Fruit fly (Drosophila melanogaster) whole organism, embryonic: ENCODE data around the gene CG4770.

Experiments used
- BEAF-32 ChIP-seq: fragments of 200-800 bp; sonication (Bioruptor generic); optimal IDR thresholded peaks from 3 replicates; lab custom pipeline; 2017; ENCODE audit warnings: missing biosample characterization, missing genetic modification characterization, mild to moderate bottlenecking, moderate library complexity, missing genetic modification reagents
- Bgb ChIP-seq: fragments of 200-800 bp; sonication (Bioruptor generic); IDR thresholded peaks from 2 replicates; pipeline ENCODE4 v1.3.6; 2022; ENCODE audit warnings: missing biosample characterization, missing genetic modification characterization; ENCODE audit not compliant: partially characterized antibody
- CG11085 ChIP-seq: fragments of 200-800 bp; sonication (Bioruptor generic); IDR thresholded peaks from 2 replicates; pipeline ENCODE4 v1.3.6; 2022; ENCODE audit warnings: missing biosample characterization, missing genetic modification characterization
- CG12155 ChIP-seq: fragments of 200-800 bp; sonication (Bioruptor generic); optimal IDR thresholded peaks from 3 replicates; lab custom pipeline; 2016; ENCODE audit warnings: missing biosample characterization, missing genetic modification characterization
- CG12659 ChIP-seq: fragments of 200-800 bp; sonication (Bioruptor generic); optimal IDR thresholded peaks from 3 replicates; lab custom pipeline; 2017; ENCODE audit warnings: mild to moderate bottlenecking, missing biosample characterization, missing genetic modification reagents, missing genetic modification characterization
- CG13894 ChIP-seq: fragments of 200-800 bp; sonication (Bioruptor generic); optimal IDR thresholded peaks from 3 replicates; lab custom pipeline; 2018; ENCODE audit warnings: missing biosample characterization, mild to moderate bottlenecking, missing genetic modification characterization, moderate library complexity
- CG1603 ChIP-seq: fragments of 200-800 bp; sonication (Bioruptor generic); optimal IDR thresholded peaks from 2 replicates; lab custom pipeline; 2019; ENCODE audit warnings: missing biosample characterization, mild to moderate bottlenecking, missing genetic modification characterization, moderate library complexity
- CG16813 ChIP-seq: fragments of 200-800 bp; sonication (Bioruptor generic); IDR thresholded peaks from 3 replicates; pipeline ENCODE4 v1.3.6; 2022; ENCODE audit warnings: missing biosample characterization, missing genetic modification characterization; ENCODE audit not compliant: partially characterized antibody
- CG17186 ChIP-seq: fragments of 200-800 bp; sonication (Bioruptor generic); optimal IDR thresholded peaks from 3 replicates; lab custom pipeline; 2017; ENCODE audit warnings: missing biosample characterization, missing genetic modification reagents, missing genetic modification characterization
- CG18476 ChIP-seq: fragments of 200-800 bp; sonication (Bioruptor generic); optimal IDR thresholded peaks from 2 replicates; lab custom pipeline; 2016; ENCODE audit warnings: missing biosample characterization, mild to moderate bottlenecking, missing genetic modification characterization
- CG3407 ChIP-seq: fragments of 200-800 bp; sonication (Bioruptor generic); optimal IDR thresholded peaks from 2 replicates; lab custom pipeline; 2018; ENCODE audit warnings: missing biosample characterization, mild to moderate bottlenecking, missing genetic modification characterization
- CG42726 ChIP-seq: fragments of 200-800 bp; sonication (Bioruptor generic); IDR thresholded peaks from 2 replicates; pipeline ENCODE4 v1.3.6; 2022; ENCODE audit warnings: missing biosample characterization, missing genetic modification characterization; ENCODE audit not compliant: partially characterized antibody
- CG4282 ChIP-seq: fragments of 200-800 bp; sonication (Bioruptor generic); optimal IDR thresholded peaks from 2 replicates; lab custom pipeline; 2016; ENCODE audit warnings: missing biosample characterization, missing genetic modification characterization
- CG6175 ChIP-seq: fragments of 200-800 bp; sonication (Bioruptor generic); IDR thresholded peaks from 3 replicates; pipeline ENCODE4 v1.3.6; 2022; ENCODE audit warnings: missing biosample characterization, missing genetic modification characterization
- CG6854 ChIP-seq: fragments of 200-800 bp; sonication (Bioruptor generic); optimal IDR thresholded peaks from 3 replicates; lab custom pipeline; 2017; ENCODE audit warnings: missing biosample characterization, mild to moderate bottlenecking, missing genetic modification characterization
- CG7963 ChIP-seq: fragments of 200-800 bp; sonication (Bioruptor generic); IDR thresholded peaks from 3 replicates; pipeline ENCODE4 v1.3.6; 2022; ENCODE audit warnings: missing biosample characterization, missing genetic modification characterization; ENCODE audit not compliant: partially characterized antibody
- CG8765 ChIP-seq: fragments of 200-800 bp; sonication (Bioruptor generic); IDR thresholded peaks from 2 replicates; pipeline ENCODE4 v1.3.6; 2022; ENCODE audit warnings: missing biosample characterization, missing genetic modification characterization
- CG9932 ChIP-seq: fragments of 200-800 bp; sonication (Bioruptor generic); IDR thresholded peaks from 2 replicates; pipeline ENCODE4 v1.3.6; 2022; ENCODE audit warnings: missing biosample characterization, missing genetic modification characterization
- Dbx ChIP-seq: fragments of 200-800 bp; sonication (Bioruptor generic); IDR thresholded peaks from 3 replicates; pipeline ENCODE4 v1.3.6; 2022; ENCODE audit warnings: missing biosample characterization, missing genetic modification characterization
- Dll ChIP-seq: fragments of 200-800 bp; sonication (Bioruptor generic); IDR thresholded peaks from 4 replicates; pipeline ENCODE4 v1.3.6; 2022; ENCODE audit warnings: missing biosample characterization, missing genetic modification characterization; ENCODE audit not compliant: partially characterized antibody
- Fer2 ChIP-seq: fragments of 200-800 bp; sonication (Bioruptor generic); optimal IDR thresholded peaks from 2 replicates; lab custom pipeline; 2018; ENCODE audit warnings: missing biosample characterization, mild to moderate bottlenecking, missing genetic modification characterization, moderate library complexity
- Fer3 ChIP-seq: fragments of 200-800 bp; sonication (Bioruptor generic); optimal IDR thresholded peaks from 2 replicates; lab custom pipeline; 2018; ENCODE audit warnings: missing biosample characterization, mild to moderate bottlenecking, missing genetic modification characterization, moderate library complexity
- Hr39 ChIP-seq: fragments of >200 bp; optimal IDR thresholded peaks from 2 replicates; lab custom pipeline; 2017
- Hr51 ChIP-seq, 2 experiments: fragments of 200-800 bp; sonication (Bioruptor generic); optimal IDR thresholded peaks; 2 replicates in 1 of 2; 3 replicates in 1 of 2; lab custom pipeline; 2016 to 2018; ENCODE audit warnings: missing biosample characterization in 2 of 2, missing genetic modification characterization in 2 of 2, mild to moderate bottlenecking in 1 of 2, moderate library complexity in 1 of 2
- Poxn ChIP-seq: fragments of 200-800 bp; sonication (Bioruptor generic); IDR thresholded peaks from 2 replicates; pipeline ENCODE4 v1.3.6; 2022; ENCODE audit warnings: missing biosample characterization, missing genetic modification characterization
- Sry-δ ChIP-seq: fragments of 200-800 bp; sonication (Bioruptor generic); optimal IDR thresholded peaks from 2 replicates; lab custom pipeline; 2016; ENCODE audit warnings: missing biosample characterization, missing genetic modification characterization
- Xrp1 ChIP-seq: fragments of 200-800 bp; sonication (Bioruptor generic); IDR thresholded peaks from 2 replicates; pipeline ENCODE4 v1.3.6; 2022; ENCODE audit warnings: missing biosample characterization, missing genetic modification characterization
- amos ChIP-seq: fragments of 200-800 bp; sonication (Bioruptor generic); IDR thresholded peaks from 2 replicates; pipeline ENCODE4 v1.3.6; 2022; ENCODE audit warnings: missing biosample characterization, missing genetic modification characterization; ENCODE audit not compliant: partially characterized antibody
- ato ChIP-seq: fragments of 200-800 bp; sonication (Bioruptor generic); IDR thresholded peaks from 2 replicates; pipeline ENCODE4 v1.3.6; 2022; ENCODE audit warnings: missing biosample characterization, missing genetic modification characterization; ENCODE audit not compliant: partially characterized antibody
- bowl ChIP-seq: fragments of 200-800 bp; sonication (Bioruptor generic); IDR thresholded peaks from 2 replicates; pipeline ENCODE4 v1.3.6; 2022; ENCODE audit warnings: missing biosample characterization, missing genetic modification characterization
- dm ChIP-seq: fragments of 200-800 bp; sonication (Bioruptor generic); optimal IDR thresholded peaks from 3 replicates; lab custom pipeline; 2016; ENCODE audit warnings: missing biosample characterization, missing genetic modification characterization
- dmrt11E ChIP-seq: fragments of 200-800 bp; sonication (Bioruptor generic); optimal IDR thresholded peaks from 3 replicates; lab custom pipeline; 2018; ENCODE audit warnings: missing biosample characterization, mild to moderate bottlenecking, missing genetic modification characterization, moderate library complexity
- exex ChIP-seq: fragments of 200-800 bp; sonication (Bioruptor generic); optimal IDR thresholded peaks from 4 replicates; lab custom pipeline; 2018; ENCODE audit warnings: missing biosample characterization, mild to moderate bottlenecking, missing genetic modification characterization, moderate library complexity
- ftz-f1 ChIP-seq: fragments of 200-800 bp; sonication (Bioruptor generic); optimal IDR thresholded peaks from 2 replicates; lab custom pipeline; 2016; ENCODE audit warnings: missing biosample characterization, missing genetic modification characterization
- gem ChIP-seq: fragments of 200-800 bp; sonication (Bioruptor generic); optimal IDR thresholded peaks from 2 replicates; lab custom pipeline; 2019; ENCODE audit warnings: missing biosample characterization, mild to moderate bottlenecking, missing genetic modification characterization, moderate library complexity
- gro ChIP-seq: fragments of 200-800 bp; sonication (Bioruptor generic); optimal IDR thresholded peaks from 2 replicates; lab custom pipeline; 2016; ENCODE audit warnings: missing biosample characterization, missing genetic modification characterization
- hkb ChIP-seq, 2 experiments: fragments of 200-800 bp in 1 of 2; fragments of >200 bp in 1 of 2; sonication (Bioruptor generic) in 1 of 2; IDR thresholded peaks in 1 of 2; optimal IDR thresholded peaks in 1 of 2; 2 replicates each; pipeline versions ENCODE4 v1.3.6 to Lab custom; 2017 to 2022; ENCODE audit warnings: missing biosample characterization in 1 of 2, missing genetic modification characterization in 1 of 2
- inv ChIP-seq: fragments of 200-800 bp; sonication (Bioruptor generic); IDR thresholded peaks from 2 replicates; pipeline ENCODE4 v1.3.6; 2022; ENCODE audit warnings: missing biosample characterization, missing genetic modification characterization; ENCODE audit not compliant: partially characterized antibody
- ken ChIP-seq: fragments of 200-800 bp; sonication (Bioruptor generic); IDR thresholded peaks from 3 replicates; pipeline ENCODE4 v1.3.6; 2022; ENCODE audit warnings: missing biosample characterization, missing genetic modification characterization
- lola ChIP-seq, 3 experiments: fragments of >200 bp in 2 of 3; fragments of 200-800 bp in 1 of 3; sonication (Bioruptor generic) in 1 of 3; optimal IDR thresholded peaks; 2 replicates each; lab custom pipeline; 2017 to 2019; ENCODE audit warnings: missing biosample characterization in 3 of 3, missing genetic modification characterization in 3 of 3, mild to moderate bottlenecking in 1 of 3, moderate library complexity in 1 of 3
- lov ChIP-seq, 2 experiments: fragments of 200-800 bp in 1 of 2; fragments of >200 bp in 1 of 2; sonication (Bioruptor generic) in 1 of 2; IDR thresholded peaks in 1 of 2; optimal IDR thresholded peaks in 1 of 2; 2 replicates in 1 of 2; 3 replicates in 1 of 2; pipeline versions ENCODE4 v1.3.6 to Lab custom; 2017 to 2022; ENCODE audit warnings: missing biosample characterization in 1 of 2, missing genetic modification characterization in 1 of 2
- nau ChIP-seq: fragments of 200-800 bp; sonication (Bioruptor generic); optimal IDR thresholded peaks from 3 replicates; lab custom pipeline; 2017; ENCODE audit warnings: missing biosample characterization, mild to moderate bottlenecking, missing genetic modification characterization, missing genetic modification reagents
- repo ChIP-seq: fragments of 200-800 bp; sonication (Bioruptor generic); optimal IDR thresholded peaks from 2 replicates; lab custom pipeline; 2016; ENCODE audit warnings: missing biosample characterization, missing genetic modification characterization
- seq ChIP-seq: fragments of 200-800 bp; sonication (Bioruptor generic); IDR thresholded peaks from 2 replicates; pipeline ENCODE4 v1.3.6; 2022; ENCODE audit warnings: missing biosample characterization, missing genetic modification characterization
- stwl ChIP-seq: fragments of 200-800 bp; sonication (Bioruptor generic); optimal IDR thresholded peaks from 3 replicates; lab custom pipeline; 2018; ENCODE audit warnings: missing biosample characterization, mild to moderate bottlenecking, missing genetic modification characterization, moderate library complexity
- tio ChIP-seq: fragments of 200-800 bp; sonication (Bioruptor generic); optimal IDR thresholded peaks from 2 replicates; lab custom pipeline; 2017; ENCODE audit warnings: missing biosample characterization, missing genetic modification characterization, inconsistent platforms

Gene CG4770

DNA sequence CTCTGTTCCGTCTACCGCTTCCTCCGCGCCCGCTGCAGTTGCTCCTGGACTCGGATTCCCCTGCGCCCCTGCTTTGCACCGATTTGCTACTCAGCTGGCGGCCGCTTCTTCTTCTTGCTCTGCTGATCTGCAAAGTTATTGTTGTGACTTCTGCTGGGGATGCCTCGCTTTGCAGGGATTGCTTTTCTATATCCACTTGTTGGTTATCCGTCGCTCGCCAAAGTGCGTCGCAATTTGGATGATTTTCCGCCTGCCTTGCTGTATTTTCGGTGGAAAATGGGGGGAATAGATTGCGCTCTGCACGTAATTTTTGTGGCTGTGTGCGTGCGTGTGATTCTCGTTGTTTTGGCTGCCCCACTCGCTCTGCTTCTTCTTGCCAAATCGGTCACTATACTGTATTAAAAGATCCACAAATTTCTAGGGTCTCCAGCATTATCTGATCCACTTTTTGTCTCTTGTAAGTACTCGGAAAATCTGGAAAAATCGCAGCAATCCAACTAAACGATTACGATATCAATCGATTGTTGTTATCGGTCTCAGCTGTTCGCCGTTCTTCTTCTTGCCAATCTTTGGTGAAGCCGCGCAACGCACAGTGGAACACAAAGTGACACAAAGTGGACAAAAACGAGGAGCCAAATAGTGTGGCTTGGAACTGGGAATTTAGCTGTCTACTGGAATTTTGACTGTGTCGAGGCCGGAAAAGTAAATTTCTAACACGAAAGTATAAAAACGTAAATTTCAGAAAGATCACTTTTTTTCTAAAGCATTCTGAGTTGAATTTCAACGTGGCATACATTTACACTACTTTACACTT, 15.2 kb upstream of the CG4770 start, which contains the start of gene ClpX (continued):
- no peak for TF ChIP-seq CG6175 (GFP tag; lab: Robert Waterston, UW)
- TF ChIP-seq tio (GFP tag; lab: Kevin White, UChicago): no peak
- peak; percentile 46; the same call in 1 of the 2 replicates for TF ChIP-seq CG42726 (GFP tag; lab: Robert Waterston, UW)
- TF ChIP-seq Poxn (GFP tag; lab: Robert Waterston, UW): no peak
- TF ChIP-seq CG13894: peak; percentile 10
- no peak for TF ChIP-seq nau (GFP tag; lab: Kevin White, UChicago)
- TF ChIP-seq hkb (optimal IDR thresholded peaks at IDR 0.05; lab: Kevin White, UChicago): no peak
- TF ChIP-seq hkb (GFP tag; IDR thresholded peaks at IDR 0.05; lab: Robert Waterston, UW): 0 out of 2 replicates have a peak, but pooled peaks have one; percentile 10
- no peak for TF ChIP-seq gem
- TF ChIP-seq Bgb: peak; percentile 76
- TF ChIP-seq Hr39 (lab: Kevin White, UChicago): no peak
- TF ChIP-seq dm: peak; percentile 9
- peak; percentile 18 for TF ChIP-seq exex
- no peak for TF ChIP-seq ftz-f1 (GFP tag; lab: Kevin White, UChicago)
- no peak for TF ChIP-seq repo (GFP tag; lab: Kevin White, UChicago)
- TF ChIP-seq CG18476: no peak
- peak; percentile 60 for TF ChIP-seq ato (GFP tag; lab: Robert Waterston, UW)
- TF ChIP-seq CG17186 (GFP tag; lab: Kevin White, UChicago): peak; percentile 81
- TF ChIP-seq Sry-δ (GFP tag; lab: Kevin White, UChicago): peak; percentile 63
- TF ChIP-seq CG4282 (GFP tag; lab: Kevin White, UChicago): peak; percentile 42
- TF ChIP-seq CG3407 (GFP tag; lab: Kevin White, UChicago): no peak
- peak; percentile 71 for TF ChIP-seq BEAF-32 (GFP tag; lab: Kevin White, UChicago)
- peak; percentile 64; the same call in 2 of the 3 replicates for TF ChIP-seq CG16813 (GFP tag; lab: Robert Waterston, UW)
- no peak for TF ChIP-seq Xrp1 (GFP tag; lab: Robert Waterston, UW)
- TF ChIP-seq seq: no peak
- TF ChIP-seq CG11085 (GFP tag; lab: Robert Waterston, UW): no peak
- TF ChIP-seq Dbx (GFP tag; lab: Robert Waterston, UW): no peak
- TF ChIP-seq CG1603: peak; percentile 48
- TF ChIP-seq gro (GFP tag; lab: Kevin White, UChicago): no peak
- peak in 1 of 2 experiments; percentile 27 for TF ChIP-seq Hr51 (GFP tag; optimal IDR thresholded peaks at IDR 0.05; lab: Kevin White, UChicago)
- TF ChIP-seq lov (optimal IDR thresholded peaks at IDR 0.05; lab: Kevin White, UChicago): no peak
- no peak for TF ChIP-seq lov (GFP tag; IDR thresholded peaks at IDR 0.05; lab: Robert Waterston, UW)
- peak; percentile 68 for TF ChIP-seq stwl (tag; lab: Kevin White, UChicago)
- no peak for TF ChIP-seq Fer2
- TF ChIP-seq CG12155 (GFP tag; lab: Kevin White, UChicago): peak; percentile 100
- TF ChIP-seq amos (GFP tag; lab: Robert Waterston, UW): peak; percentile 65; the same call in 1 of the 2 replicates
- peak; percentile 26; the same call in 1 of the 3 replicates for TF ChIP-seq ken (GFP tag; lab: Robert Waterston, UW)
- TF ChIP-seq CG9932 (GFP tag; lab: Robert Waterston, UW): no peak
- TF ChIP-seq CG6854 (GFP tag; lab: Kevin White, UChicago): no peak
- TF ChIP-seq CG7963 (GFP tag; lab: Robert Waterston, UW): no peak
- no peak for TF ChIP-seq bowl (GFP tag; lab: Robert Waterston, UW)
- TF ChIP-seq Fer3: no peak
- no peak for TF ChIP-seq lola (GFP tag; optimal IDR thresholded peaks at IDR 0.05; lab: Kevin White, UChicago)
- TF ChIP-seq CG8765 (GFP tag; lab: Robert Waterston, UW): no peak
- TF ChIP-seq dmrt11E (tag; lab: Kevin White, UChicago): no peak
- TF ChIP-seq inv: peak; percentile 45
- peak; percentile 54 for TF ChIP-seq CG12659 (GFP tag; lab: Kevin White, UChicago)
- peak; percentile 75 for TF ChIP-seq Dll
